Worm (Caenorhabditis elegans) whole organism, L4/young adult: ENCODE data around the gene srx-114.

Source experiments
- W03F9.2 ChIP-seq: fragments of 150-350 bp; optimal IDR thresholded peaks from 2 replicates; lab custom pipeline; 2014; ENCODE audit warnings: missing biosample characterization, missing genetic modification characterization
- dao-5 ChIP-seq: sonication (generic microtip); optimal IDR thresholded peaks from 2 replicates; lab custom pipeline; 2016; ENCODE audit warnings: missing genotype, missing genetic modification characterization, moderate library complexity, missing compliant biosample characterization
- him-1 ChIP-seq: sonication (generic microtip); optimal IDR thresholded peaks from 2 replicates; lab custom pipeline; 2016; ENCODE audit warnings: missing genotype, missing genetic modification reagents, missing genetic modification characterization, missing compliant biosample characterization

srx-114 gene

DNA sequence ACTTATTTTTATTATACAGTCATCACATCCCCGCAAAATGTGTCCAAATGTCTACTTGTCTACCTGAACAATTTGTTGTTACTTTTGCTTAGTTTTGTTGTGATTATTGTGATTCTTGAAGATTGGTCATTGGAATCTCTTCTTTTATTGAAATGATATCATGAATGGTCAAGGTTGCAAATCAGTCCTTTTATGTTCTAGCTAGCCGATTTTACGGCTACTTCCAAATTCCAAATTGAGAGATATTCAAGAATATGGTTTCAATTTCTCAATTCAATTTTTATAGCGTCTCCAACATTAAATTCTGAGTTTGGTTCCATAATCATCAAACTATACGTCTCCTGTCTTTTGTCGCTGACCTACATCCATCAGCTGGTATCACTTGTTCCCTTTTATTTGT lies 18.3 kb upstream of the srx-114 start:
- TF ChIP-seq dao-5 (no peak), W03F9.2 (tag; lab: Kevin White, UChicago) (no peak)

DNA sequence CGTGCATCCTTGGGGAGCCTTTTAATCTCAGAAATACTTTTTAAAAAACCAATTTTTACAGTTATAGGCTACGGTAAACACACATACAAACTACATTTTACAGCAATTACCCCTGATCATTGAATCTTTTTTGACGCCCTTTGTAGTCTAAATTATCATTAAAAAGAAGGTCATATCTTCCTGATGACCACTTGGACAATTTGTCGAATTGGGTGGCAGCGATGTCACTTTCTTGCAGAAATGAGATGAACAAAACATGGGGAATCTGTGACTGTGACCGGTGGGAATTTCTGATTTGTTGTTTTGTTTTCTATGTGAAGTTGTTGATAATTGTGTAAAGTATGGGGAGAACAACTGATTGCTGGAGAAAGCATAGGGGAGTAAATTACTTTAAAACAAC lies 16.7 kb upstream of the srx-114 start:
- TF ChIP-seq dao-5 = no peak
- no peak for TF ChIP-seq him-1 (tag; lab: Kevin White, UChicago)
- TF ChIP-seq W03F9.2 (tag; lab: Kevin White, UChicago) = no peak

DNA sequence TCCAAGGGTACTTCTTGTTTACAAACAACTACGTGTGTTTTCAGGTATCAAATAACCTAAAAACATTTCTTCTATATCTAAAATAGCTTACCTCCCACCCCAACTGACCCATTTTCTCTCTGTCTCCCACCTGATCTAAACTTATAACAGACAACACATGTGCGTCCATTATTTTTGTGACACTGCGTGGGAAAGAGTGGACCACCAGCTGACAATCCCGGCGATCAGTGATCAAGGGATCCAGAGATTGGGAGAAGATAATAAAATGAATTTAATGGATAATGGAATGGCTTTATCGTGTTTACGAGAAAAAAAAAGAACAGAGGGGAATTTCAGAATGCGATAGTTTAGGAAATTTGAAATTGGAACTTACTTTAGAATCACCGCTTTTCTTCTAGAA lies 16.2 kb upstream of the srx-114 start:
- no peak for TF ChIP-seq him-1 (tag; lab: Kevin White, UChicago)
- no peak for TF ChIP-seq dao-5
- TF ChIP-seq W03F9.2 (tag; lab: Kevin White, UChicago) = no peak

DNA sequence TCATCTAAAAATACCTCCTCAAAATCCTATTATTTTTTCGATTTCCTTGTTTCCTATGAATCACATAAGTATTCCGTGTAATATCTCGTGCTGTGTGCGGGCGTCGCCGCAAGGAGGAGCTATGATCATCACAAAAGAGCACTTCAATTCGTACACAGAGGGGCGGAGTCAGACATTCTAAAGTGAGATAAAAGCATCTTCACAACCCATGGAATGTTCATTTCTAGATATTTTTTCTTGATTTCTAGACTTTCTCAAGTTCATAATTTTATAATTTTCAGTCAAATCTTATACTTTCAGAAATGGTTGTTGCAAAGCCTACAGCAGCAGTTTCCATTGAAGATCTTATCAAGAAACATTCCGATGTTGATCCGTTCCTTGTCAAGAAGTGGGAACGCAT lies 14.4 kb upstream of the srx-114 start, which contains the start of gene cex-1:
Gene cex-1, plus strand, starts transcription at position 301 of the 400 bp plus-strand sequence.
- TF ChIP-seq W03F9.2 (tag; lab: Kevin White, UChicago) (no peak), him-1 (tag; lab: Kevin White, UChicago) (no peak), dao-5 (no peak)

DNA sequence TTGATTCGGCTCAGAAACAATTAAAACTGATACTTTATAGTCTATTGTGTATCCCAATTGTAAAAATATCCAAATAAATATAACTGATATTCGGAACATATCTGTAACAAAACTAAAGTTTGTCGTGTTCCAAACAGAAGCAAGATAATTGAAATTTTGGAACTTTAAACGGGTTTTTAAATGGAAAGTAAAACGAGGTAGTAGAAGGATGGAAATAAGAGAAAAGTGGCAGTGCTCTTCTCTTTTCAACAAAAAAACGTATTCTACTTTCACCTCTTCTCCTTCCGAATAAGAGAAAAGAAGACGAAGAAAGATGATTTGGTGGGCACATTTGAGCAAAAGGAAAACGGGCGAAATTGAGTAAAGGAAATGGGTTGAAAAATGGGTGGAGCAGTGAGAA lies 13.5 kb upstream of the srx-114 start, which contains the start of gene nmr-1:
Gene nmr-1, minus strand, starts transcription at position 101 of the 400 bp plus-strand sequence.
- TF ChIP-seq dao-5 (no peak), him-1 (tag; lab: Kevin White, UChicago) (no peak), W03F9.2 (tag; lab: Kevin White, UChicago) (no peak)

DNA sequence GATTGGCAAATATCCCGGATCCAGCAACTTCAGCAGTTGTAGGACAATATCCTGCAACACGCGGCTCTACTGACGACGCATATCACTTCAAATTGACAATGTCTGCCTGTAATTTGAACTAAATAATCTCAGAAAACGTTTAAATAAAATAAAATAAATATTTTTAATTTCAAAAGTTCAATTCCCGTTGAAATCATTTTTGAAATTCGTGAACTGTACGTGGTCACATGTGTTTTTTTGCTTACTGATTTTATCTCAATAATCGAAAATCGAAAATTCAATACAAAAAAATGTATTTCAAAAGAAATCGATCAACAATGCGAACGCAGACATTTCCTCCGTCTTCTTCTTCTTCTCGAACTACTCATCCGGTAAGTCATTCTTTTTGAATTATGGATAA lies 4.6 kb upstream of the srx-114 start, which contains the start of gene F07F6.1:
Gene F07F6.1, plus strand, starts transcription at position 301 of the 400 bp plus-strand sequence.
- TF ChIP-seq him-1 (tag; lab: Kevin White, UChicago) = no peak

DNA sequence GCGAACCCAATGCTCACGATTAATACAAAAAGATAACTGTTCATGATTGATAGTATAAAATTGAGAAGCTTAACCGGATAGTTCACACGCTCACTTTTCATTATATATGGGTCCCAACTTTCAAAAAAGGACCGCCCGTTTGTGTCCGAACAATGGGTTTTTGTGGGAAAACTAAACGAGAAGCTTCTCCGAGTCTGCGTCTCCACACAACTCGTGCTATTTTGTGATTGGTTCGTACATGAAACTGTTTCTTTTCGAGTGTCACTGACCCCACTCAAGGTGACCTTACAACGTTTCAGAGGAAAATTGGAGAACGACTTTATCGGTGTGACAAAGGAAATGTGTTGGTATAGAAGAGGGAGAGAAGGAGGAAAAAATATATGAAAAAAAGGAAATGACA lies 3.9 kb upstream of the srx-114 start, which contains the start of gene dct-5:
Gene dct-5, minus strand, starts transcription at position 101 of the 400 bp plus-strand sequence.
- TF ChIP-seq W03F9.2 (tag; lab: Kevin White, UChicago) = no peak
- TF ChIP-seq him-1 (tag; lab: Kevin White, UChicago) = no peak
- TF ChIP-seq dao-5 = no peak

DNA sequence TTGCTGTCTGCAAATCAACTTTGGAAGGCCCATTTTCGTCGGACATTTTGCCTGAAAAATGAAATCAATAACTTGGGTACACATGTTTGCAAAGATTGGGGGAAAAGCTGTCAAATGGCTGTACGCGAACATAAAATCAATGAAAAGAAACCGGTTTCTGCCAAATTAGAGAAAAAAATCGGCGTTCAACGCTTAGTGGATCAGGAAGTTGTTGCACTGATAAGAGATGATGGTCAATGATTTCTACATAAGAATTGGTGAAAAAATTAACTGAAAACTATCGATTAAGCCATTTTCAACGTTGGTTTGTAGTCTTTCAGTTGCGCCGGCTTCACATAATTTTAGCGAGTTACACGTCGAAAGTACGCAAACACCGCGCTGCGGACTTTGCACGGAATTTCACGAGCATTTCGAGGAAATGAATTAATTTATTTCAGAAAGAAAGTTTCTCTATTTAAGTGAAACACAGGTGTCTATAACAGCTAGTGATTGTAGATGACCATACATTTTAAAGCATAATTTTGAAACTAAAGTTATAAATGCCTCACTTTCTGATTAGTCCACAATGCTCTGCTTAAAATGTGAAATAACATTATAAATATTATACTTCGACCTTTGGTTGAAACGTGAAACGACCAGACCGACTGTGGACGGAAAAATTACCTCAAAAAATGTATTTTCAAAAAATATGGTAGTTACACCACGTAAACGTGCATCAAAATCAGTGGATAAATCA lies 3.3 kb downstream of the srx-114 start, which contains the start of the genes F07F6.4 and F07F6.2:
Gene F07F6.4, minus strand, starts transcription at position 51 of the 736 bp plus-strand sequence.
Gene F07F6.2, plus strand, starts transcription at position 686 of the 736 bp plus-strand sequence.
- TF ChIP-seq W03F9.2 (tag; lab: Kevin White, UChicago) = peak; percentile 6
- TF ChIP-seq him-1 (tag; lab: Kevin White, UChicago) = no peak

DNA sequence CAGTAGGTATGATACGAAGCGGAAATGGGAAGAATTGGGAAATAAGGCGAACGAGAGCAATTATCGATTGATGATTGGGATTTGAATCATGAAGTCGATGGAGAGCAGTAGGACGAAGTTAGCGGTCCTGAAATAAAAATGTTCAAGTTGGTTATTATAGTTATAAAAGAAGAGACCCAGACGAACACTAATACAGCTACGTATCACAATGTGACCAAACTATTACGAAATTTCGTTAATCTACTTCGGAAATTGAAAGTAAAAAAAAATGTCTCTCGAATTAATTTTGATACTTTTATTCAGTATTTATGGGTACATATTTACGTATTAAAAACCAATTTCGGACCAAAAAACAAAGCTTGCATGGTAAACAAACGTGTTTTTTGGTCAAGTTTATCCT lies 6.5 kb downstream of the srx-114 start:
- TF ChIP-seq W03F9.2 (tag; lab: Kevin White, UChicago) = no peak

DNA sequence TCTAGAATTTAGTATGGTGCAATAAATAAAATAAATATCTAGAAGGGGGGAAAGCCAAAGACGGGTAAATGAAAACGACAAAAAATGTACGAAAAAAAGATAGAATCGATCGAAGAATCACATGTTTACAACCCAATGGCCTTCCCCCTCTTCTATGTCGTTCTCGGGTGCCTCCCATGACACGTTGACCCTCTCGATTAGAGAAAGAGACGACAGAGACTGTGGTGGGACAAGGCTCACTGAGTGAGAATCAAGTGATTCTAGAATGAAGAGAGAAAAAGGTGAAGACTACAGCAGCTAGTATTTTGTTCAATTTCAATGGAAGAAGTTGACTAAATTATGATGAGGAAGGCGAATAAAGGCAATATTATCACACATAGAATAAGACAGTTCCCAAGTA lies 6.9 kb downstream of the srx-114 start:
- no peak for TF ChIP-seq W03F9.2 (tag; lab: Kevin White, UChicago)
- no peak for TF ChIP-seq dao-5
- TF ChIP-seq him-1 (tag; lab: Kevin White, UChicago) = no peak

DNA sequence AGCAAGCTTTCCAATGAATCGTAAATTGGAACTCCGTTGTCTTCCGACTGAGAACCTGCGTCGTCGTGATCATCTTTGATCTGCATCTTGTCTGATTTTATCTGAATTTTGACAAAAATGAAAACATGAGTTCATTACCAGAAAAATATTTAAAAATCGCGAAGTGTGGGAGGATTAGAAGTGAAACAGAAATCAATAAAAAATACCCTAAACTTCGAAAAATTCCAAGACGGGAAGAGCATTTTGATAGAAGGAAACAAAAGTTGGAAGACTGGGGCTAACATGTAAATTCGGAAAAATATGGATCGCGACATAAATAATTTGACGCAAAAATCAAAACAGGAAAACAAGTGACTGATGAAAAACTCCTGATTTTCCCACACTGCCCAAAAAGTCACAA lies 7.3 kb downstream of the srx-114 start, which contains the start of gene F07F6.8:
Gene F07F6.8, minus strand, starts transcription at position 101 of the 400 bp plus-strand sequence.
- TF ChIP-seq him-1 (tag; lab: Kevin White, UChicago) (no peak), dao-5 (no peak), W03F9.2 (tag; lab: Kevin White, UChicago) (no peak)

DNA sequence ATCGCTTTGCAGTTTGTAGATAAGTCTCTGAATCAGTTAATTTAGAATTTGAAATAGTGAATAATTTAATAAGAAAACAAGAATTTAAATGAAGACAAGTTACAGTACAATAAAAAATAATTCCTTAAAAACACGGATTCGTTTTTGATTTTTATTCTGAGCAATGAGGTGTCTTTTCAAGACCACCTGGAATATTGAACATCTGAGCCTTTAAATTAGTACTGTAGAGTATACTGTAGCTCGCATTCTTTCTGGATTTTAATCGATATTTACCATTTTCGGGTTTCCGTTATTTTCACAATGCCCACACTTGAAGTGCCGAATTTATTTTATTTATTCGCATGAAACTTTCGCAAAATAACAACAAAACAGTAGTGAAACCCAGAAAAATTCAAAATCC lies 9.1 kb downstream of the srx-114 start, which contains the start of gene F07F6.7:
Gene F07F6.7, minus strand, starts transcription at position 27 of the 400 bp plus-strand sequence.
- TF ChIP-seq him-1 (tag; lab: Kevin White, UChicago) (no peak), W03F9.2 (tag; lab: Kevin White, UChicago) (no peak), dao-5 (no peak)

DNA sequence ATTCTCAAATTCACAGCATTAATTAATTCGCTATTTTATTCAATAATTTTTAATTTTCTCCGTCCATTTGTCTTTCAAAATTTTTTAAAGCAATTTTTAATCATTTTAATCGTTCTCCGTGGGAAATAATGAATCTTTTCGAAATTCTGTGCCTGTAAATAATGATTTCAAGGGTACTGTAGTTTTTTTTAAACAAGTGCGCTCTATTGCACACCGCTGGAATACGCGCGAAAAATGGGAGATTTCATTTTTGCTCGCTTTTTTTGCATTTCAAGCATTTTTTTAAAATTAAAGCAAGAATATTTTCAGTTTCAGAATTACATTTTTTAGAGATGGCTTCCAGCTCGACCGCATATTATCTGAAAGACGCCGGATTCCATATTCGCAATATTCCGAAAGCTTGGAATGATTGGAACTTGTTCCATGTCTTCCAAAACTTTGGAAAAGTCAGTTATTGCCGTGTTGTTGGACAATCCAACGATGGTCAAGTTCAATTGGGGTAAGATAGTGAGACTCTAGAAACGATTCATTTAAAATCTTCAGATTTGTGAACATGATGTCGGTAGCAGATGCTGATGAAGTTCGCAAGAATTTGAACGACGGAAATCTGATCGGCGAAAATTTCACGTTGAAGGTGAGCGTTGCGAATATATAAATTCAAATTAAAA lies 11.9 kb downstream of the srx-114 start, which contains the start of gene tofu-6:
Gene tofu-6, plus strand, starts transcription at position 302 of the 668 bp plus-strand sequence.
- TF ChIP-seq dao-5 (no peak), him-1 (tag; lab: Kevin White, UChicago) (no peak), W03F9.2 (tag; lab: Kevin White, UChicago) (no peak)

DNA sequence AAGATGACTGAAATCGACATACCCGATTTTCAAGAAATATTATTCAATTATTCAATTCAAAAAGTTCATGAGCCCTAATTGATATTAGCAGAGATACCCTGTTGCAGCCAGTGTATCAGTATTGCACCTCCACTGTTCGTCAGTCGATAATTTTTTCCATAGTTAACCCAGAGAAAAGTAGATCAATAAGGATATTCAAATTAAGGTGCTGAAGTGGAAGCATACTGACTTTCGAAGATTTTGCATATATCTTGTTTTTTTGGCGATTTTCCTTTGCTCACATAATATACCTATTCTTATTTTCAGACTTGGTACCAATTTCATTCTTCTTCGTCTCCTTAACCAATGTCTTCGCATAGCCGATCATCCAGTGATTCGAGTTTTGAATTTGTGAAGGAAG lies 14.0 kb downstream of the srx-114 start, which contains the start of gene EEED8.15:
Gene EEED8.15, plus strand, starts transcription at position 301 of the 400 bp plus-strand sequence.
- TF ChIP-seq dao-5 (no peak), W03F9.2 (tag; lab: Kevin White, UChicago) (no peak), him-1 (tag; lab: Kevin White, UChicago) (no peak)
